Worm (Caenorhabditis elegans): ENCODE results near the gene col-19.

Gene col-19

DNA sequence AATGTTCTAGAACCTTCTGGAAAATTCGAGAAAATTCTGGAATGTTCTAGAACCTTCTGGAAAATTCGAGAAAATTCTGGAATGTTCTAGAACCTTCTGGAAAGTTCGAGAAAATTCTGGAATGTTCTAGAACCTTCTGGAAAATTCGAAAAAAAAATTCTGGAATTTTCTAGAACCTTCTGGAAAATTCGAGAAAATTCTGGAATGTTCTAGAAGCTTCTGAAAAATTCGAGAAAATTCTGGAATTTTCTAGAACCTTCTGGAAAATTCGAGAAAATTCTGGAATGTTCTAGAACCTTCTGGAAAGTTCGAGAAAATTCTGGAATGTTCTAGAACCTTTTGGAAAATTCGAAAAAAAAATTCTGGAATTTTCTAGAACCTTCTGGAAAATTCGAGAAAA, 21.9 kb downstream of the col-19 start:
- peak; percentile 74 for TF ChIP-seq Y56A3A.18 (GFP tag; IDR thresholded peaks at IDR 0.05)
- TF ChIP-seq ceh-100 (GFP tag; IDR thresholded peaks at IDR 0.05) = peak; percentile 62
- TF ChIP-seq Y67H2A.10 (GFP tag; conservative IDR thresholded peaks at IDR 0.05) = peak; percentile 57; the same call in 1 of the 2 replicates
- TF ChIP-seq ceh-40 (GFP tag; IDR thresholded peaks at IDR 0.05) = peak; percentile 76; the same call in 1 of the 2 replicates
- TF ChIP-seq lin-26 (GFP tag; IDR thresholded peaks at IDR 0.05) = peak; percentile 45; the same call in 1 of the 2 replicates
- peak; percentile 61 for TF ChIP-seq ekl-4 (GFP tag; IDR thresholded peaks at IDR 0.05)
- peak; percentile 41; the same call in 1 of the 2 replicates for TF ChIP-seq Y79H2A.3 (GFP tag; conservative IDR thresholded peaks at IDR 0.05)
- TF ChIP-seq nfyb-1 (GFP tag; IDR thresholded peaks at IDR 0.05) = 0 out of 2 replicates have a peak, but pooled peaks have one; percentile 20
- peak; percentile 56; the same call in 1 of the 2 replicates for TF ChIP-seq madf-6 (GFP tag; IDR thresholded peaks at IDR 0.05)
- peak; percentile 44; the same call in 1 of the 2 replicates for TF ChIP-seq pbrm-1 (GFP tag; IDR thresholded peaks at IDR 0.05)
- TF ChIP-seq Y53F4B.3 (GFP tag; IDR thresholded peaks at IDR 0.05) = peak; percentile 42; the same call in 1 of the 2 replicates
- peak; percentile 43; the same call in 1 of the 2 replicates for TF ChIP-seq egrh-3 (GFP tag; IDR thresholded peaks at IDR 0.05)
- peak; percentile 94 for TF ChIP-seq dox-1 (GFP tag; IDR thresholded peaks at IDR 0.05)
- peak; percentile 98 for TF ChIP-seq hsf-1 (GFP tag; IDR thresholded peaks at IDR 0.05)

DNA sequence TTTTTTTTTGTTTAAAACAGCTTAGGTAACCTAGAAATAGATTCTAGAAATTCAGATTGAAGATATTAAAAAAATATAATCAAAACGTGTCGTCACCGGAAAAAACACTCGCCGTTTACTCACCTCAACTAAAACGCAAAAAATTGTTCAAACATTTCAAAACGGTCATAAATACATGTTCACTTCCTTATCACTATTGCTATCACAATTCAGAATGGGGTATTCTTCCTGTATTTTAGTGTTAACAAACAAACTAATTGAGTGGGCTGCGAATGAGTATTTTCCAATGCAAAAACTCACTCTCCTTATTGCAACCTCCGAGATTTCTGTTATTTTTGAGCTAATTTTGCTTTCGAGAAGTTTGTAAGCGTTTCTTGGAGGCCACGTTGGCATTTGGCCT, 28.3 kb downstream of the col-19 start, which contains the start of gene F52D1.2:
TSS of gene F52D1.2 (minus strand) at position 393 of the 400 bp plus-strand sequence.
- TF ChIP-seq chd-7 (tag; optimal IDR thresholded peaks at IDR 0.05) (no peak), nhr-80 (tag; optimal IDR thresholded peaks at IDR 0.05) (peak; percentile 27), somi-1 (GFP tag; optimal IDR thresholded peaks at IDR 0.05) (no peak)

DNA sequence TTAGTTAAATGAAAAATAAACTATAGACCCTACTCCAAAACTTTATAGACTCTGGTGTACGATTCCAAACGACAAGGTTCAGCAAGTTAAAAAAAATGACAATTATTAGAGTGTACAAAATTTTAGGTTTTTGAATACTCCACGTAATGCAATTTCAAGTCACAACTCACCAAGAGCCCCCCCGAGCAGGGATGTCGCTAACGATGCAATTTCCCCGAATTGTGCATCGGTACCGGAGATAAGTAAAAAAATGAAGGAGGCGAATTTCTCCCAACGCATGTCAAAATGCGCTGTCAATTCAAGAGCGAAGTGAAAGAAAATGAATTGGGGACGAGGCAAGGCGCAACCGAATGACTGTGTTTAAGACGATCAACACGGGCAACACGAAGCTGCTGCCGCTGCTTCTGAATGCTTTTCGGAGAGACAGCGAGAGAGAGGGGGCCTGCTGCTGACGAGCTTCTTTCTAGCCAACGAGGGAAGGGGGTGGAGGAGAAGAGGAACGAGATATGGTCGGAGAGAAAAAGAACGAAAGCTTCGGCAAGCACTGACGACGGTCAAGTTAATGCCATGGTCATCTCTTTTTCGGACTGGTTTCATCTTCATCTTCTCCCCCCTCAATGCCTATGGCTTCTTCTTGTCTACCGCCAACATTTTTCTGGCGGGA, 35.8 kb downstream of the col-19 start, which contains the start of gene abu-12:
TSS of gene abu-12 (minus strand) at position 472 of the 664 bp plus-strand sequence.
- TF ChIP-seq ztf-6 (GFP tag; IDR thresholded peaks at IDR 0.05) (no peak), zfh-2 (GFP tag; conservative IDR thresholded peaks at IDR 0.05) (peak; percentile 84)

DNA sequence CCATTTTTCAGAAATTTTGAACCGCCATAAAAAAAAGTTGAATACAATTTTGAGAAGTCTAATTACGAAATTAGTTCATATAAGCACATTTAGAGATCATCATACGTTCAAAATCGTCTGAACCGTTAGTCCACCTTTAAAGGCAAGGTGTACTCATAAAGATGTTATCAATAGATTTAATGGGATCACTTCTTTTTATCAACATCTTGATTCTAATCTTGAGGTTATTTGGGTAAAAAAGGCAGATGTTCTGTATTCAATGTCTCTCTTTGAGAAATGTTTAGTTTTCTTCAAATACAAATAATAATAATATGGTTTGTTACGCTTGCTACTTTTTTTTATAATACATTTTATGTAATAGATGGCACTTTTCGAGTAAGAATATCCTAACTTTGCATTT, 37.8 kb downstream of the col-19 start:
- TF ChIP-seq F57A8.1 (GFP tag; optimal IDR thresholded peaks at IDR 0.05) (no peak), atf-7 (tag; optimal IDR thresholded peaks at IDR 0.05) (no peak), akir-1 (GFP tag; optimal IDR thresholded peaks at IDR 0.05) (no peak), hmg-1.2 (GFP tag; IDR thresholded peaks at IDR 0.05) (no peak), xnd-1 (tag; optimal IDR thresholded peaks at IDR 0.05) (no peak)

DNA sequence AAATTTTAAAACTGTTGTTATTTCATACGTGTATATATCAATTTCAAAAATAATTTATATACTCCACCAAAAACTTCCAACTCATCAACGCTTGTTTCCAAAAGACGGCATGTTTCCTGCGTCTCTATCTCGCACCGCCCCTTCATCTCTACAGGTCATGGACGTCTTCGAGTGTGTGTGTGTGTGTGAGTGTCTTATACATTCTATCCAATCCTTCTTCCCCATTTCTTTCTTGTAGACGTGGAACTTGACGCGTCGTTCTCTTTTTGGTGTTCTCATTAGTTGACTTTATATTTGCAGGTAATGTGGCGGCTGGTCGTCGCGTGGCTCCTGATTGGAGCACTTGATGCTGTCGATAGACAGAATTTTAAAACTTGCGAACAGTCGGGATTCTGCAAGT, 38.8 kb downstream of the col-19 start, which contains the start of gene aagr-4:
TSS of gene aagr-4 (plus strand) at position 301 of the 400 bp plus-strand sequence.
- TF ChIP-seq nfya-2 (GFP tag; IDR thresholded peaks at IDR 0.05) = no peak
- TF ChIP-seq ceh-91 (GFP tag; IDR thresholded peaks at IDR 0.05) = no peak
- no peak for TF ChIP-seq snpc-1.3 (tag; optimal IDR thresholded peaks at IDR 0.05; ENCODE audit: insufficient read depth)
- no peak for TF ChIP-seq ekl-4 (GFP tag; IDR thresholded peaks at IDR 0.05)
- TF ChIP-seq tlf-1 (GFP tag; optimal IDR thresholded peaks at IDR 0.05) = no peak
- TF ChIP-seq hmg-1.2 (GFP tag; IDR thresholded peaks at IDR 0.05) = no peak
- no peak for TF ChIP-seq xnd-1 (tag; optimal IDR thresholded peaks at IDR 0.05)
- no peak for TF ChIP-seq F55B11.4 (tag; optimal IDR thresholded peaks at IDR 0.05; ENCODE audit: borderline replicate concordance, insufficient read depth)
- no peak for TF ChIP-seq egl-18 (GFP tag; IDR thresholded peaks at IDR 0.05)
- TF ChIP-seq aptf-3 (GFP tag; IDR thresholded peaks at IDR 0.05) = no peak
- TF ChIP-seq ztf-18 (tag; optimal IDR thresholded peaks at IDR 0.05) = no peak
- TF ChIP-seq K12H6.12 (tag; optimal IDR thresholded peaks at IDR 0.05) = no peak
- no peak for TF ChIP-seq snpc-4 (GFP tag; optimal IDR thresholded peaks at IDR 0.05)
- no peak for TF ChIP-seq snpc-4 (tag; optimal IDR thresholded peaks at IDR 0.05)
- TF ChIP-seq T07F8.4 (tag; optimal IDR thresholded peaks at IDR 0.05) = no peak
- TF ChIP-seq F49E8.2 (tag; optimal IDR thresholded peaks at IDR 0.05; ENCODE audit: insufficient read depth) = no peak
- no peak for TF ChIP-seq ceh-58 (GFP tag; IDR thresholded peaks at IDR 0.05)
- no peak for TF ChIP-seq pha-4 (tag; optimal IDR thresholded peaks at IDR 0.05)
- no peak for TF ChIP-seq B0019.2 (GFP tag; conservative IDR thresholded peaks at IDR 0.05)
- TF ChIP-seq Y79H2A.3 (GFP tag; conservative IDR thresholded peaks at IDR 0.05) = no peak
